Worm (Caenorhabditis elegans) whole organism, young adult: ENCODE data around the gene lys-10.

Experiments used
- F23B12.7 ChIP-seq: sonication (generic microtip); optimal IDR thresholded peaks from 2 replicates; lab custom pipeline; 2017; ENCODE audit warnings: missing genetic modification characterization, mild to moderate bottlenecking, missing compliant biosample characterization, antibody characterized with exemption, moderate library complexity; ENCODE audit not compliant: insufficient read depth
- repo-1 ChIP-seq: sonication (generic microtip); optimal IDR thresholded peaks from 2 replicates; lab custom pipeline; 2017; ENCODE audit warnings: mild to moderate bottlenecking, missing genetic modification characterization, missing compliant biosample characterization
- snpc-4 ChIP-seq, 5 experiments: fragments of 150-350 bp in 1 of 5; sonication (generic microtip) in 4 of 5; optimal IDR thresholded peaks; 2 replicates each; lab custom pipeline; 2014 to 2018; ENCODE audit warnings: missing genetic modification characterization in 5 of 5, missing biosample characterization in 3 of 5, antibody characterized with exemption in 2 of 5, mild to moderate bottlenecking in 2 of 5, missing compliant biosample characterization in 2 of 5, missing genotype in 2 of 5, moderate library complexity in 2 of 5, missing genetic modification reagents in 1 of 5
- unc-62 ChIP-seq: fragments of 150-350 bp; optimal IDR thresholded peaks from 2 replicates; lab custom pipeline; 2014; ENCODE audit warnings: missing biosample characterization, missing genetic modification reagents, missing genetic modification characterization

lys-10 gene

ce11 chrIV:8380266-8380850 lies 47.7 kb downstream of the lys-10 start (continued):
- TF ChIP-seq F23B12.7 (tag; lab: Kevin White, UChicago) (no peak), snpc-4 (GFP tag; optimal IDR thresholded peaks at IDR 0.05; lab: Kevin White, UChicago) (no peak), snpc-4 (tag; optimal IDR thresholded peaks at IDR 0.05; lab: Kevin White, UChicago) (no peak), unc-62 (GFP tag; lab: Kevin White, UChicago) (peak; percentile 54)

- no peak for TF ChIP-seq repo-1 (tag; lab: Kevin White, UChicago)
Observed at ce11 chrIV:8382695-8383094, 50.1 kb downstream of the lys-10 start, which contains the start of gene D2096.9. Gene D2096.9 (minus strand): TSS chrIV:8382795.
